Fruit fly (Drosophila melanogaster) S2 (cell line): Measurements from ENCODE around the gene Mettl4.

ENCODE experiments used
- CG8478 ChIP-seq: fragments of >200 bp; optimal IDR thresholded peaks from 2 replicates; lab custom pipeline; 2018
- CTCF ChIP-seq, 2 experiments: fragments of >200 bp; optimal IDR thresholded peaks; 2 replicates each; lab custom pipeline; 2018

The Mettl4 gene

DNA sequence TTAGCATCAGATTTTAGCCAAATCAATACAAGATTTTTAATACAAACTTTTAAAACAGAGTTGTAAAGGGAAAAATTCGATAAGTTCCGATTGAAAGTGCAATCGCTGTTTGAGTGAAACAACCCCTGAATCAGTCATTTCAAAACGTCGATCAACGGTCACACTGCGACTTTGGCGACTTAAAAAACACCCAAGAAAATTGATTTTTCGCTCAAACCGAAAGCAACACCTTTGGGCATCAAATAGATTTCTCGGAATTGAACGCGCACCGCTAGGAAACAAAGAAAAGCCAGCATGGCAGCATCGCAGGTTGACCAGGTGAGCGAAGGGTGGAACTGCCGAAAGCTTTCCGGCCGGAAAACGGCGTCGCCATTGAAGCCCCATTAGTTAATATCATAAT, 7.4 kb downstream of the Mettl4 start, which contains the start of gene Arl6IP1:
Arl6IP1 (plus strand) TSS at position 15 of the 400 bp plus-strand sequence.
- TF ChIP-seq CTCF (optimal IDR thresholded peaks at IDR 0.05; lab: Kevin White, UChicago) (no peak), CG8478 (lab: Kevin White, UChicago) (no peak)

- no peak for TF ChIP-seq CG8478 (lab: Kevin White, UChicago)
- peak in 1 of 2 experiments; percentile 22 for TF ChIP-seq CTCF (optimal IDR thresholded peaks at IDR 0.05; lab: Kevin White, UChicago)
Observed at dm6 chr3R:16640005-16640408, 10.9 kb downstream of the Mettl4 start, which contains the start of gene nonA-l. TSS of gene nonA-l (plus strand) at chr3R:16640205.

DNA sequence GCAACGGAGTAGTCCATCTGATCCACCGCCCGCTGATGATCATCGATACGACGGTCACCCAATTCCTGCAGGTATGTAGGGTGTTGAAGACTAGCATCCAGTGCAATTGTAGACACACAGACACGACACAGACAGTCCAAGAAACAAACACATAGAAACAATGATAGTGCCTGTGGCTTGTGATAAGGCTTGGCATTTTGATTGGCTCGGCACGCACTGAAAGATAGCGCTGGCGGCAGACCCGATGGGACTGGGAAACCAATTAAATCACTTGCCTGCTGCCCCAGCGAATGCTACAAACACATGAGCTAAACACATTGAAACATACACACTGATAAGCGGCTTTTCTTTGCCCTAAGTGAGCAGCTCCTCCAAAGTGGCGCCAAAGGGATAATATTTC, 18.3 kb downstream of the Mettl4 start:
- TF ChIP-seq CG8478 (lab: Kevin White, UChicago) (no peak), CTCF (optimal IDR thresholded peaks at IDR 0.05; lab: Kevin White, UChicago) (no peak)

dm6 chr3R:16630564-16630963, 20.4 kb downstream of the Mettl4 start:
- TF ChIP-seq CTCF (optimal IDR thresholded peaks at IDR 0.05; lab: Kevin White, UChicago) (no peak), CG8478 (lab: Kevin White, UChicago) (no peak)

dm6 chr3R:16626899-16627432, 24.0 kb downstream of the Mettl4 start:
- TF ChIP-seq CTCF (optimal IDR thresholded peaks at IDR 0.05; lab: Kevin White, UChicago): no peak
- TF ChIP-seq CG8478 (lab: Kevin White, UChicago): no peak

- no peak for TF ChIP-seq CTCF (optimal IDR thresholded peaks at IDR 0.05; lab: Kevin White, UChicago)
- no peak for TF ChIP-seq CG8478 (lab: Kevin White, UChicago)
Observed at dm6 chr3R:16625844-16626430, 25.0 kb downstream of the Mettl4 start.

- TF ChIP-seq CG8478 (lab: Kevin White, UChicago): no peak
- TF ChIP-seq CTCF (optimal IDR thresholded peaks at IDR 0.05; lab: Kevin White, UChicago): peak; percentile 45 to 66
Observed at dm6 chr3R:16624750-16625549, 26.0 kb downstream of the Mettl4 start, which contains the start of gene Fas1. TSS of gene Fas1 (plus strand) at chr3R:16625238.

- TF ChIP-seq CG8478 (lab: Kevin White, UChicago): no peak
- TF ChIP-seq CTCF (optimal IDR thresholded peaks at IDR 0.05; lab: Kevin White, UChicago): no peak
Observed at dm6 chr3R:16624371-16624749, 26.6 kb downstream of the Mettl4 start, which contains the start of gene Ccdc114. TSS of gene Ccdc114 (minus strand) at chr3R:16624717.

dm6 chr3R:16620478-16620877, 30.5 kb downstream of the Mettl4 start, which contains the start of gene CG14893:
TSS of gene CG14893 (plus strand) at chr3R:16620778.
- no peak for TF ChIP-seq CG8478 (lab: Kevin White, UChicago)

- TF ChIP-seq CTCF (optimal IDR thresholded peaks at IDR 0.05; lab: Kevin White, UChicago) (no peak), CG8478 (lab: Kevin White, UChicago) (no peak)
Observed at dm6 chr3R:16617650-16618049, 33.3 kb downstream of the Mettl4 start, which contains the start of gene CG17560. TSS of gene CG17560 (plus strand) at chr3R:16617950.

DNA sequence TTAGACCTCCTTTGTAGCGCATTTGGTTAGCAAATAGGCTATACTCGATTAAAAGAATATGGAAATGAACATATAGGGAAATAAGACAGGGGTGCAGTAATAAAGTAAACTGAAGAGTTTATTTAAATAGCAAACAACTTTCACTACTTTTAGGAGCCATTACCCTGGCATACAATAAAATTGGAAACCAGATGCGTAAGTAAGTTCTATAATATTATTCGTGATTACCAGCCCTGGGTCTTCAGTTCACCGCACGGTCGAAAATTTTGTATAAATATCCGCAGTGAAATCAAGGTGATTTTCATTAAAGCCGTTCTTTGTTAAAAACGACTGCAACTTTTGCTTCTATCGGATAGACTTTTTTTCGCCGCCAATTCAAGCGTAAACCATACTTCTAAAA, 35.9 kb downstream of the Mettl4 start, which contains the start of gene CG17562:
CG17562 (plus strand) TSS at position 301 of the 400 bp plus-strand sequence.
- no peak for TF ChIP-seq CG8478 (lab: Kevin White, UChicago)
- no peak for TF ChIP-seq CTCF (optimal IDR thresholded peaks at IDR 0.05; lab: Kevin White, UChicago)

dm6 chr3R:16614241-16614640, 36.7 kb downstream of the Mettl4 start, which contains the start of gene CG10340:
TSS of gene CG10340 (minus strand) at chr3R:16614391.
- TF ChIP-seq CTCF (optimal IDR thresholded peaks at IDR 0.05; lab: Kevin White, UChicago): peak in 1 of 2 experiments; percentile 10
- no peak for TF ChIP-seq CG8478 (lab: Kevin White, UChicago)

DNA sequence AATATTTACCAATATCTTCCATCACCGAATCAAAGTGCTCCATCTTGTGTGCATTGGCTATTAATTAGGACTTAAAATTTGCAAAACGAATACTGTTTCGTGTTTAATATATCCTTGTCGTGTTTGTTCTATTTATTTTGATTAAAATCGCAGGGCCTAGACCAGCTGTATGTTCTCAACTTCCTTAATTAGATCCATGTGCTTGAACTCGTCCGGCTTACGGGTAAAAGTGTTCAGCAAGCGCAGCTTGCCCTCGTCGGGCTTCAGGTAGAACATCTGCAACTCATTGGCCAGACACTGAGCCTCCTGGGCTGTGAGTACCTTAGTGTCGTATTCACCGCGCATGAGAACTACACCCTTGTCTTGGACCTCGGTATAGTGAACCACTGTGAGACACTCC, 37.7 kb downstream of the Mettl4 start, which contains the start of gene CG12783:
CG12783 (minus strand) TSS at position 101 of the 400 bp plus-strand sequence.
- TF ChIP-seq CG8478 (lab: Kevin White, UChicago) (no peak), CTCF (optimal IDR thresholded peaks at IDR 0.05; lab: Kevin White, UChicago) (no peak)

dm6 chr3R:16611240-16611639, 39.7 kb downstream of the Mettl4 start:
- TF ChIP-seq CG8478 (lab: Kevin White, UChicago): no peak
- no peak for TF ChIP-seq CTCF (optimal IDR thresholded peaks at IDR 0.05; lab: Kevin White, UChicago)

DNA sequence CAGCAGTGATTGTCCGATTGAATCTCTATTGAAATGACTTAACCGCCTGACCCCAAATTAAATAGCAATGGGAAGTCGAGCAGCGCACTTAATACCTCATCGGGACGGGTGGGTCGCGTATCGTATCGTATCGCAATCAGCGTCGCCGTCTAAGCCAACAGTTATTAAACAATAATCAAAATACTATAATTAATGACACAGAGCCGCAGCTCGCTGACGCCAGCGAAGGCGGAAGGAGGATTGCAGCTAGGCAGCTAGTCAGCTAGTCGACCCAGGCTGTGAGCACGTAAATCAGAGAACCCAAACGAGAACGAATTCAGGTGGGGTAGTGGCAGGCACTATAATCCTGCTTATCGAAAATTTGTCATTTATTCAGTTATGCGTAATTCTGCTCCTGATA, 42.0 kb downstream of the Mettl4 start, which contains the start of gene NPF:
NPF (plus strand) TSS at position 301 of the 400 bp plus-strand sequence.
- TF ChIP-seq CG8478 (lab: Kevin White, UChicago): no peak
- no peak for TF ChIP-seq CTCF (optimal IDR thresholded peaks at IDR 0.05; lab: Kevin White, UChicago)
